Fruit fly (Drosophila melanogaster) whole organism, embryonic: Measurements from ENCODE around the gene dbe.
A peak's percentile ranks its signal among the peaks of the same experiment; 100 is the strongest.

ENCODE experiments used
- Atf6 ChIP-seq: fragments of 200-800 bp; sonication (Bioruptor generic); IDR thresholded peaks from 2 replicates; pipeline ENCODE4 v1.3.6; 2022; ENCODE audit warnings: missing biosample characterization, missing genetic modification characterization
- B-H1 ChIP-seq: fragments of 200-800 bp; sonication (Bioruptor generic); IDR thresholded peaks from 3 replicates; pipeline ENCODE4 v1.3.6; 2022; ENCODE audit warnings: missing biosample characterization, missing genetic modification characterization
- CG10147 ChIP-seq: fragments of 200-800 bp; sonication (Bioruptor generic); optimal IDR thresholded peaks from 2 replicates; lab custom pipeline; 2019; ENCODE audit warnings: missing biosample characterization, mild to moderate bottlenecking, missing genetic modification characterization, moderate library complexity
- CG1024 ChIP-seq: fragments of 200-800 bp; sonication (Bioruptor generic); IDR thresholded peaks from 2 replicates; pipeline ENCODE4 v1.3.6; 2022; ENCODE audit warnings: missing biosample characterization, missing genetic modification characterization
- CG10321 ChIP-seq: fragments of 200-800 bp; sonication (Bioruptor generic); IDR thresholded peaks from 2 replicates; pipeline ENCODE4 v1.3.6; 2022; ENCODE audit warnings: missing biosample characterization, missing genetic modification characterization
- CG14441 ChIP-seq: fragments of 200-800 bp; sonication (Bioruptor generic); IDR thresholded peaks from 2 replicates; pipeline ENCODE4 v1.3.6; 2022; ENCODE audit warnings: missing biosample characterization, missing genetic modification characterization
- CG14965 ChIP-seq: fragments of 200-800 bp; sonication (Bioruptor generic); optimal IDR thresholded peaks from 2 replicates; lab custom pipeline; 2016; ENCODE audit warnings: missing biosample characterization, missing genetic modification characterization, borderline replicate concordance
- CG2199 ChIP-seq: fragments of 200-800 bp; sonication (Bioruptor generic); IDR thresholded peaks from 3 replicates; pipeline ENCODE4 v1.3.6; 2022; ENCODE audit warnings: missing biosample characterization, missing genetic modification characterization
- CG30431 ChIP-seq: fragments of 200-800 bp; sonication (Bioruptor generic); optimal IDR thresholded peaks from 2 replicates; lab custom pipeline; 2017; ENCODE audit warnings: missing biosample characterization, missing genetic modification characterization
- CG31224 ChIP-seq: fragments of 200-800 bp; sonication (Bioruptor generic); IDR thresholded peaks from 2 replicates; pipeline ENCODE4 v1.3.6; 2022; ENCODE audit warnings: missing biosample characterization, missing genetic modification characterization
- CG3281 ChIP-seq: fragments of 200-800 bp; sonication (Bioruptor generic); optimal IDR thresholded peaks from 3 replicates; lab custom pipeline; 2017; ENCODE audit warnings: missing biosample characterization, mild to moderate bottlenecking, missing genetic modification characterization
- CG3838 ChIP-seq: fragments of 200-800 bp; sonication (Bioruptor generic); optimal IDR thresholded peaks from 3 replicates; lab custom pipeline; 2016; ENCODE audit warnings: missing biosample characterization, missing genetic modification characterization
- CG4328 ChIP-seq: fragments of 200-800 bp; sonication (Bioruptor generic); optimal IDR thresholded peaks from 3 replicates; lab custom pipeline; 2017; ENCODE audit warnings: missing biosample characterization, missing genetic modification reagents, missing genetic modification characterization
- CG4707 ChIP-seq: fragments of 200-800 bp; sonication (Bioruptor generic); optimal IDR thresholded peaks from 2 replicates; lab custom pipeline; 2018; ENCODE audit warnings: missing biosample characterization, mild to moderate bottlenecking, missing genetic modification characterization, moderate library complexity
- CG6175 ChIP-seq: fragments of 200-800 bp; sonication (Bioruptor generic); IDR thresholded peaks from 3 replicates; pipeline ENCODE4 v1.3.6; 2022; ENCODE audit warnings: missing biosample characterization, missing genetic modification characterization
- CG6689 ChIP-seq: fragments of 200-800 bp; sonication (Bioruptor generic); IDR thresholded peaks from 2 replicates; pipeline ENCODE4 v1.3.6; 2022; ENCODE audit warnings: missing biosample characterization, missing genetic modification characterization
- CG6854 ChIP-seq: fragments of 200-800 bp; sonication (Bioruptor generic); optimal IDR thresholded peaks from 3 replicates; lab custom pipeline; 2017; ENCODE audit warnings: missing biosample characterization, mild to moderate bottlenecking, missing genetic modification characterization
- CG7357 ChIP-seq: fragments of 200-800 bp; sonication (Bioruptor generic); IDR thresholded peaks from 3 replicates; pipeline ENCODE4 v1.3.6; 2022; ENCODE audit warnings: missing biosample characterization, missing genetic modification characterization
- CG8478 ChIP-seq: fragments of >200 bp; optimal IDR thresholded peaks from 2 replicates; lab custom pipeline; 2018
- CG8765 ChIP-seq: fragments of 200-800 bp; sonication (Bioruptor generic); IDR thresholded peaks from 2 replicates; pipeline ENCODE4 v1.3.6; 2022; ENCODE audit warnings: missing biosample characterization, missing genetic modification characterization
- Dad ChIP-seq: fragments of 200-800 bp; sonication (Bioruptor generic); optimal IDR thresholded peaks from 3 replicates; lab custom pipeline; 2016; ENCODE audit warnings: missing biosample characterization, missing genetic modification characterization
- ERR ChIP-seq: fragments of 200-800 bp; sonication (Bioruptor generic); optimal IDR thresholded peaks from 2 replicates; lab custom pipeline; 2016; ENCODE audit warnings: missing biosample characterization, missing genetic modification characterization
- Kr ChIP-seq: fragments of 200-800 bp; sonication (Bioruptor generic); optimal IDR thresholded peaks from 2 replicates; lab custom pipeline; 2017; ENCODE audit warnings: missing biosample characterization, mild to moderate bottlenecking, missing genetic modification characterization
- Max ChIP-seq: fragments of 200-800 bp; sonication (Bioruptor generic); optimal IDR thresholded peaks from 2 replicates; lab custom pipeline; 2016; ENCODE audit warnings: missing biosample characterization, mild to moderate bottlenecking, missing genetic modification characterization
- Med ChIP-seq: fragments of 200-800 bp; sonication (Bioruptor generic); peaks from one replicate; lab custom pipeline; 2016; ENCODE audit warnings: missing biosample characterization, missing genetic modification characterization, mild to moderate bottlenecking, inconsistent platforms, moderate library complexity
- NC2β ChIP-seq: fragments of 200-800 bp; sonication (Bioruptor generic); optimal IDR thresholded peaks from 2 replicates; lab custom pipeline; 2016; ENCODE audit warnings: missing biosample characterization, missing genetic modification characterization
- NK7.1 ChIP-seq: fragments of 200-800 bp; sonication (Bioruptor generic); optimal IDR thresholded peaks from 3 replicates; lab custom pipeline; 2016; ENCODE audit warnings: missing biosample characterization, missing genetic modification characterization
- Rfx ChIP-seq: fragments of 200-800 bp; sonication (Bioruptor generic); IDR thresholded peaks from 2 replicates; pipeline ENCODE4 v1.3.6; 2022; ENCODE audit warnings: missing biosample characterization, missing genetic modification characterization
- Rx ChIP-seq: fragments of 200-800 bp; sonication (Bioruptor generic); IDR thresholded peaks from 2 replicates; pipeline ENCODE4 v1.3.6; 2022; ENCODE audit warnings: missing biosample characterization, missing genetic modification characterization
- ac ChIP-seq: fragments of 200-800 bp; sonication (Bioruptor generic); optimal IDR thresholded peaks from 3 replicates; lab custom pipeline; 2017; ENCODE audit warnings: missing biosample characterization, mild to moderate bottlenecking, missing genetic modification characterization
- bcd ChIP-seq: fragments of 200-800 bp; sonication (Bioruptor generic); optimal IDR thresholded peaks from 2 replicates; lab custom pipeline; 2017; ENCODE audit warnings: missing biosample characterization, mild to moderate bottlenecking, missing genetic modification characterization
- bsh ChIP-seq, 2 experiments: fragments of 200-800 bp; sonication (Bioruptor generic); optimal IDR thresholded peaks; 2 replicates each; lab custom pipeline; 2017 to 2018; ENCODE audit warnings: mild to moderate bottlenecking in 2 of 2, missing biosample characterization in 2 of 2, missing genetic modification characterization in 2 of 2, moderate library complexity in 1 of 2
- caup ChIP-seq: fragments of 200-800 bp; sonication (Bioruptor generic); optimal IDR thresholded peaks from 3 replicates; lab custom pipeline; 2017; ENCODE audit warnings: missing biosample characterization, mild to moderate bottlenecking, missing genetic modification characterization, moderate library complexity; ENCODE audit not compliant: severe bottlenecking
- chinmo ChIP-seq: fragments of 200-800 bp; sonication (Bioruptor generic); IDR thresholded peaks from 4 replicates; pipeline ENCODE4 v1.3.6; 2022; ENCODE audit warnings: missing biosample characterization, missing genetic modification characterization; ENCODE audit not compliant: partially characterized antibody
- exex ChIP-seq: fragments of 200-800 bp; sonication (Bioruptor generic); optimal IDR thresholded peaks from 4 replicates; lab custom pipeline; 2018; ENCODE audit warnings: missing biosample characterization, mild to moderate bottlenecking, missing genetic modification characterization, moderate library complexity
- gce ChIP-seq: fragments of 200-800 bp; sonication (Bioruptor generic); IDR thresholded peaks from 3 replicates; pipeline ENCODE4 v1.3.6; 2022; ENCODE audit warnings: missing biosample characterization, missing genetic modification characterization
- gcm2 ChIP-seq: fragments of 200-800 bp; sonication (Bioruptor generic); optimal IDR thresholded peaks from 2 replicates; lab custom pipeline; 2016; ENCODE audit warnings: missing biosample characterization, missing genetic modification characterization
- grau ChIP-seq: fragments of 200-800 bp; optimal IDR thresholded peaks from 3 replicates; lab custom pipeline; 2019; ENCODE audit warnings: missing biosample characterization, mild to moderate bottlenecking, missing genetic modification characterization, moderate library complexity
- gro ChIP-seq: fragments of 200-800 bp; sonication (Bioruptor generic); optimal IDR thresholded peaks from 2 replicates; lab custom pipeline; 2016; ENCODE audit warnings: missing biosample characterization, missing genetic modification characterization
- inv ChIP-seq: fragments of 200-800 bp; sonication (Bioruptor generic); IDR thresholded peaks from 2 replicates; pipeline ENCODE4 v1.3.6; 2022; ENCODE audit warnings: missing biosample characterization, missing genetic modification characterization; ENCODE audit not compliant: partially characterized antibody
- mam ChIP-seq: fragments of 200-800 bp; sonication (Bioruptor generic); optimal IDR thresholded peaks from 3 replicates; lab custom pipeline; 2016; ENCODE audit warnings: missing biosample characterization, missing genetic modification characterization
- odd ChIP-seq: fragments of 200-800 bp; sonication (Bioruptor generic); optimal IDR thresholded peaks from 2 replicates; lab custom pipeline; 2017; ENCODE audit warnings: missing biosample characterization, mild to moderate bottlenecking, missing genetic modification characterization
- peb ChIP-seq: fragments of 200-800 bp; sonication (Bioruptor generic); IDR thresholded peaks from 2 replicates; pipeline ENCODE4 v1.3.6; 2022; ENCODE audit warnings: missing biosample characterization, missing genetic modification characterization
- pnt ChIP-seq: fragments of 200-800 bp; sonication (Bioruptor generic); optimal IDR thresholded peaks from 3 replicates; lab custom pipeline; 2016; ENCODE audit warnings: missing biosample characterization, missing genetic modification characterization
- repo ChIP-seq: fragments of 200-800 bp; sonication (Bioruptor generic); optimal IDR thresholded peaks from 2 replicates; lab custom pipeline; 2016; ENCODE audit warnings: missing biosample characterization, missing genetic modification characterization
- salm ChIP-seq: fragments of 200-800 bp; sonication (Bioruptor generic); optimal IDR thresholded peaks from 2 replicates; lab custom pipeline; 2018; ENCODE audit warnings: missing biosample characterization, mild to moderate bottlenecking, missing genetic modification characterization
- slbo ChIP-seq: fragments of 200-800 bp; sonication (Bioruptor generic); IDR thresholded peaks from 2 replicates; pipeline ENCODE4 v1.3.6; 2022; ENCODE audit warnings: missing biosample characterization, missing genetic modification characterization
- sr ChIP-seq: fragments of 200-800 bp; sonication (Bioruptor generic); IDR thresholded peaks from 3 replicates; pipeline ENCODE4 v1.3.6; 2022; ENCODE audit warnings: missing biosample characterization, missing genetic modification characterization
- stwl ChIP-seq: fragments of 200-800 bp; sonication (Bioruptor generic); optimal IDR thresholded peaks from 3 replicates; lab custom pipeline; 2018; ENCODE audit warnings: missing biosample characterization, mild to moderate bottlenecking, missing genetic modification characterization, moderate library complexity
- tll ChIP-seq, 2 experiments: fragments of 200-800 bp in 1 of 2; fragments of >200 bp in 1 of 2; sonication (Bioruptor generic) in 1 of 2; optimal IDR thresholded peaks; 2 replicates each; lab custom pipeline; 2017 to 2019; ENCODE audit warnings: missing biosample characterization in 2 of 2, missing genetic modification characterization in 2 of 2, mild to moderate bottlenecking in 1 of 2, moderate library complexity in 1 of 2
- zf30C ChIP-seq: fragments of 200-800 bp; sonication (Bioruptor generic); optimal IDR thresholded peaks from 3 replicates; lab custom pipeline; 2018; ENCODE audit warnings: missing biosample characterization, mild to moderate bottlenecking, missing genetic modification characterization

The dbe gene

dm6 chr2L:847189-847987, 22.3 kb downstream of the dbe start (continued):
- TF ChIP-seq peb (GFP tag; lab: Robert Waterston, UW) (no peak), bsh (GFP tag; optimal IDR thresholded peaks at IDR 0.05; lab: Kevin White, UChicago) (peak in 1 of 2 experiments; percentile 9), CG1024 (GFP tag; lab: Robert Waterston, UW) (no peak), grau (tag; lab: Kevin White, UChicago) (peak; percentile 10), CG3281 (GFP tag; lab: Kevin White, UChicago) (peak; percentile 13), sr (GFP tag; lab: Robert Waterston, UW) (no peak), CG10321 (GFP tag; lab: Robert Waterston, UW) (no peak), CG4707 (GFP tag; lab: Kevin White, UChicago) (no peak), exex (no peak), NK7.1 (no peak), zf30C (GFP tag; lab: Kevin White, UChicago) (no peak), CG7357 (no peak), CG3838 (GFP tag; lab: Kevin White, UChicago) (no peak), ac (GFP tag; lab: Kevin White, UChicago) (no peak), CG6175 (GFP tag; lab: Robert Waterston, UW) (no peak), CG14441 (GFP tag; lab: Robert Waterston, UW) (no peak), pnt (GFP tag; lab: Kevin White, UChicago) (no peak), CG2199 (GFP tag; lab: Robert Waterston, UW) (no peak), repo (GFP tag; lab: Kevin White, UChicago) (no peak), slbo (GFP tag; lab: Robert Waterston, UW) (no peak), salm (tag; lab: Kevin White, UChicago) (no peak), odd (no peak), Atf6 (GFP tag; lab: Robert Waterston, UW) (no peak), inv (GFP tag; lab: Robert Waterston, UW) (no peak), B-H1 (GFP tag; lab: Robert Waterston, UW) (no peak), caup (GFP tag; lab: Kevin White, UChicago) (no peak), CG4328 (no peak), Rx (GFP tag; lab: Robert Waterston, UW) (no peak), CG10147 (no peak), stwl (no peak), NC2β (GFP tag; lab: Kevin White, UChicago) (no peak), CG30431 (GFP tag; lab: Kevin White, UChicago) (no peak), tll (GFP tag; optimal IDR thresholded peaks at IDR 0.05; lab: Kevin White, UChicago) (no peak), CG14965 (GFP tag; lab: Kevin White, UChicago) (no peak), Med (no peak), Rfx (no peak), CG31224 (GFP tag; lab: Robert Waterston, UW) (no peak), chinmo (GFP tag; lab: Robert Waterston, UW) (0 out of 4 replicates have a peak, but pooled peaks have one; percentile 10), CG6854 (GFP tag; lab: Kevin White, UChicago) (no peak), bcd (GFP tag; lab: Kevin White, UChicago) (no peak), gce (no peak), Kr (GFP tag; lab: Kevin White, UChicago) (no peak), mam (GFP tag; lab: Kevin White, UChicago) (no peak), CG6689 (GFP tag; lab: Robert Waterston, UW) (no peak), CG8765 (GFP tag; lab: Robert Waterston, UW) (no peak), CG8478 (lab: Kevin White, UChicago) (no peak), ERR (no peak), gcm2 (GFP tag; lab: Kevin White, UChicago) (no peak), gro (no peak), Dad (GFP tag; lab: Kevin White, UChicago) (no peak), Max (GFP tag; lab: Kevin White, UChicago) (no peak)
